Worm (Caenorhabditis elegans) whole organism, late embryonic: Measurements from ENCODE around the gene srh-245.

Experiments
- C08G9.2 ChIP-seq: sonication (generic microtip); optimal IDR thresholded peaks from 2 replicates; lab custom pipeline; 2016; ENCODE audit warnings: mild to moderate bottlenecking, missing genetic modification characterization, moderate library complexity, missing compliant biosample characterization
- C38D4.7 ChIP-seq: fragments of 200-800 bp; sonication (Bioruptor generic); optimal IDR thresholded peaks from 2 replicates; lab custom pipeline; 2018; ENCODE audit warnings: mild to moderate bottlenecking, missing genetic modification characterization, moderate library complexity, missing compliant biosample characterization
- F13H6.1 ChIP-seq: sonication (generic microtip); optimal IDR thresholded peaks from 2 replicates; lab custom pipeline; 2016; ENCODE audit warnings: missing genetic modification characterization, missing compliant biosample characterization
- K09A11.1 ChIP-seq: sonication (generic microtip); optimal IDR thresholded peaks from 2 replicates; lab custom pipeline; 2017; ENCODE audit warnings: antibody characterized with exemption, mild to moderate bottlenecking, missing genetic modification characterization, missing compliant biosample characterization; ENCODE audit not compliant: insufficient read depth
- T23F11.4 ChIP-seq: fragments of 200-800 bp; sonication (Bioruptor generic); optimal IDR thresholded peaks from 2 replicates; lab custom pipeline; 2018; ENCODE audit warnings: mild to moderate bottlenecking, missing genetic modification characterization, missing compliant biosample characterization
- ahr-1 ChIP-seq: sonication (generic microtip); optimal IDR thresholded peaks from 2 replicates; lab custom pipeline; 2016; ENCODE audit warnings: missing genetic modification characterization, missing compliant biosample characterization
- ceh-18 ChIP-seq: sonication (generic microtip); optimal IDR thresholded peaks from 2 replicates; lab custom pipeline; 2016; ENCODE audit warnings: missing genetic modification characterization, missing compliant biosample characterization
- ceh-19 ChIP-seq: fragments of 200-800 bp; sonication (Bioruptor generic); optimal IDR thresholded peaks from 2 replicates; lab custom pipeline; 2018; ENCODE audit warnings: mild to moderate bottlenecking, missing genetic modification characterization, missing compliant biosample characterization
- ceh-2 ChIP-seq: sonication (generic microtip); optimal IDR thresholded peaks from 2 replicates; lab custom pipeline; 2016; ENCODE audit warnings: missing genotype, missing genetic modification characterization, missing compliant biosample characterization
- ceh-22 ChIP-seq: sonication (generic microtip); optimal IDR thresholded peaks from 2 replicates; lab custom pipeline; 2017; ENCODE audit warnings: missing biosample characterization, missing genetic modification characterization
- ceh-24 ChIP-seq: sonication (generic microtip); optimal IDR thresholded peaks from 2 replicates; lab custom pipeline; 2016; ENCODE audit warnings: mild to moderate bottlenecking, missing genetic modification characterization, missing compliant biosample characterization
- ceh-31 ChIP-seq: sonication (generic microtip); optimal IDR thresholded peaks from 2 replicates; lab custom pipeline; 2016; ENCODE audit warnings: missing genetic modification characterization, missing compliant biosample characterization
- ceh-48 ChIP-seq: sonication (generic microtip); optimal IDR thresholded peaks from 2 replicates; lab custom pipeline; 2016; ENCODE audit warnings: missing genetic modification characterization, inconsistent platforms, missing compliant biosample characterization
- ceh-6 ChIP-seq: fragments of 200-800 bp; sonication (Bioruptor generic); optimal IDR thresholded peaks from 2 replicates; lab custom pipeline; 2018; ENCODE audit warnings: mild to moderate bottlenecking, missing genetic modification characterization, missing compliant biosample characterization
- ceh-9 ChIP-seq: sonication (generic microtip); optimal IDR thresholded peaks from 2 replicates; lab custom pipeline; 2016; ENCODE audit warnings: mild to moderate bottlenecking, missing genetic modification characterization, inconsistent platforms, missing compliant biosample characterization
- dve-1 ChIP-seq: sonication (generic microtip); optimal IDR thresholded peaks from 2 replicates; lab custom pipeline; 2017; ENCODE audit warnings: antibody characterized with exemption, mild to moderate bottlenecking, missing genetic modification characterization, missing compliant biosample characterization
- fax-1 ChIP-seq: sonication (generic microtip); optimal IDR thresholded peaks from 2 replicates; lab custom pipeline; 2016; ENCODE audit warnings: missing genotype, missing genetic modification characterization, missing compliant biosample characterization
- hlh-13 ChIP-seq: fragments of 200-800 bp; sonication (Bioruptor generic); optimal IDR thresholded peaks from 2 replicates; lab custom pipeline; 2018; ENCODE audit warnings: mild to moderate bottlenecking, missing genetic modification characterization, missing compliant biosample characterization
- hlh-15 ChIP-seq: sonication (generic microtip); optimal IDR thresholded peaks from 2 replicates; lab custom pipeline; 2016; ENCODE audit warnings: missing genetic modification characterization, missing compliant biosample characterization
- hlh-6 ChIP-seq: sonication (generic microtip); optimal IDR thresholded peaks from 2 replicates; lab custom pipeline; 2016; ENCODE audit warnings: missing genotype, missing genetic modification characterization, missing compliant biosample characterization
- lim-6 ChIP-seq: sonication (generic microtip); optimal IDR thresholded peaks from 2 replicates; lab custom pipeline; 2016; ENCODE audit warnings: missing genetic modification characterization, missing compliant biosample characterization
- lin-11 ChIP-seq: fragments of 200-800 bp; sonication (Bioruptor generic); optimal IDR thresholded peaks from 2 replicates; lab custom pipeline; 2018; ENCODE audit warnings: mild to moderate bottlenecking, missing genetic modification characterization, missing compliant biosample characterization
- madf-2 ChIP-seq: sonication (generic microtip); optimal IDR thresholded peaks from 2 replicates; lab custom pipeline; 2017; ENCODE audit warnings: missing genetic modification characterization, missing compliant biosample characterization
- mec-3 ChIP-seq: sonication (generic microtip); optimal IDR thresholded peaks from 2 replicates; lab custom pipeline; 2016; ENCODE audit warnings: borderline replicate concordance, missing genetic modification characterization, missing compliant biosample characterization
- npax-4 ChIP-seq: sonication (generic microtip); optimal IDR thresholded peaks from 2 replicates; lab custom pipeline; 2016; ENCODE audit warnings: missing genetic modification characterization, missing compliant biosample characterization
- odd-2 ChIP-seq: sonication (generic microtip); optimal IDR thresholded peaks from 2 replicates; lab custom pipeline; 2017; ENCODE audit warnings: antibody characterized with exemption, mild to moderate bottlenecking, missing genetic modification characterization, missing compliant biosample characterization
- pha-2 ChIP-seq: sonication (generic microtip); optimal IDR thresholded peaks from 2 replicates; lab custom pipeline; 2017; ENCODE audit warnings: mild to moderate bottlenecking, missing genetic modification characterization, missing compliant biosample characterization
- pqm-1 ChIP-seq: sonication (generic microtip); optimal IDR thresholded peaks from 2 replicates; lab custom pipeline; 2016; ENCODE audit warnings: missing genetic modification characterization, missing compliant biosample characterization
- rnt-1 ChIP-seq: sonication (generic microtip); optimal IDR thresholded peaks from 2 replicates; lab custom pipeline; 2016; ENCODE audit warnings: missing genetic modification characterization, missing compliant biosample characterization
- syd-9 ChIP-seq: sonication (generic microtip); optimal IDR thresholded peaks from 2 replicates; lab custom pipeline; 2016; ENCODE audit warnings: mild to moderate bottlenecking, missing genetic modification characterization, moderate library complexity, missing compliant biosample characterization
- tbx-7 ChIP-seq: sonication (generic microtip); optimal IDR thresholded peaks from 2 replicates; lab custom pipeline; 2016; ENCODE audit warnings: missing genotype, missing genetic modification characterization, missing compliant biosample characterization
- unc-42 ChIP-seq: sonication (generic microtip); optimal IDR thresholded peaks from 2 replicates; lab custom pipeline; 2016; ENCODE audit warnings: missing genotype, missing genetic modification characterization, missing compliant biosample characterization
- ztf-16 ChIP-seq: sonication (generic microtip); optimal IDR thresholded peaks from 2 replicates; lab custom pipeline; 2017; ENCODE audit warnings: missing genetic modification characterization, missing compliant biosample characterization

The srh-245 gene

DNA sequence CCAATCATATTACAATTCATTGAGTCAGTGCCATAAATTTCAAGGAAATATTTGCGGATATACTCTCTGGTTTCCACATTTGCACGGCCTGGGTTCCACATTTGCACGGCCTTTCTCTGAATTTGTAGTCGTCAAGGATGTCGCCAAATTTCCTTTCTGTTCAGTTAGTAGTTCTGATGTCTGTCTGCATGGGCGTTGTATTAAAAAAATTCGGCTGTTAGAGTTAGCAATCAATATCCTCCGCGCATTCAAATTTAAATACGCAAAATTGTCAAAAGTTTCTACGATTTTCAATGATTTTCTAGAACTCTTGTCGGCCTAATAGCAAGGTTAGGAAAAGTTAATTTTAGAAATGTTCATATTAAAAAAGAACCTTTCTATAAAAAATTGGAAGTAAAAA, 40.2 kb upstream of the srh-245 start, which contains the start of gene srj-52:
TSS of gene srj-52 (minus strand) at position 101 of the 400 bp plus-strand sequence.
- TF ChIP-seq tbx-7 (tag; lab: Kevin White, UChicago) = no peak
- TF ChIP-seq, all 69 proteins: peak for 0

DNA sequence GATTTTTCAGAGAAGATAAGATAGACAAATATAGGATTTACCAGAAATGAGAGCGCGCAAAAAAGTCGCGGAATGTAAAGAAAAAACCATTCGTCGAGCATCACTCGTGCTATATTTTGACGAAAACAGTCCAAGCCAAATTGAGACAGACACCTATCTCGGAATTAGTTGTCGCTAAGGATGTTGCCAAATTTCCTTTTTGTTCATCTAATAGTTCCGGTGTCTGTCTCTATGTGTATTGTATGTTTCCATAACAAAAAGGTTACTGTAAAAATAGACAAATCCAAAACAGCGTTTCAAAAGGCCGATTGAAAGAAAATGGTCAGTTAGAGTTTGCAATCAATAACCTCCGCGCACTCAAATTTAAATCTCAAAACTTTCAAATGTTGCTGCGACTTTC, 38.9 kb upstream of the srh-245 start, which contains the start of gene srj-53:
TSS of gene srj-53 (minus strand) at position 101 of the 400 bp plus-strand sequence.
- TF ChIP-seq unc-42 (tag; lab: Kevin White, UChicago) (no peak), rnt-1 (no peak), ahr-1 (tag; lab: Kevin White, UChicago) (no peak), ceh-18 (no peak), ceh-48 (tag; lab: Kevin White, UChicago) (no peak), ceh-2 (tag; lab: Kevin White, UChicago) (no peak), K09A11.1 (tag; lab: Kevin White, UChicago) (no peak), ceh-24 (no peak), C08G9.2 (no peak), ceh-19 (no peak), ceh-22 (tag; lab: Kevin White, UChicago) (no peak), lin-11 (no peak), T23F11.4 (GFP tag; lab: Kevin White, UChicago) (no peak), hlh-13 (GFP tag; lab: Kevin White, UChicago) (no peak), ceh-6 (no peak), pqm-1 (no peak), ztf-16 (tag; lab: Kevin White, UChicago) (no peak), dve-1 (tag; lab: Kevin White, UChicago) (no peak), C38D4.7 (GFP tag; lab: Kevin White, UChicago) (no peak), lim-6 (tag; lab: Kevin White, UChicago) (no peak)
- TF ChIP-seq, all 69 proteins: peak for 0

DNA sequence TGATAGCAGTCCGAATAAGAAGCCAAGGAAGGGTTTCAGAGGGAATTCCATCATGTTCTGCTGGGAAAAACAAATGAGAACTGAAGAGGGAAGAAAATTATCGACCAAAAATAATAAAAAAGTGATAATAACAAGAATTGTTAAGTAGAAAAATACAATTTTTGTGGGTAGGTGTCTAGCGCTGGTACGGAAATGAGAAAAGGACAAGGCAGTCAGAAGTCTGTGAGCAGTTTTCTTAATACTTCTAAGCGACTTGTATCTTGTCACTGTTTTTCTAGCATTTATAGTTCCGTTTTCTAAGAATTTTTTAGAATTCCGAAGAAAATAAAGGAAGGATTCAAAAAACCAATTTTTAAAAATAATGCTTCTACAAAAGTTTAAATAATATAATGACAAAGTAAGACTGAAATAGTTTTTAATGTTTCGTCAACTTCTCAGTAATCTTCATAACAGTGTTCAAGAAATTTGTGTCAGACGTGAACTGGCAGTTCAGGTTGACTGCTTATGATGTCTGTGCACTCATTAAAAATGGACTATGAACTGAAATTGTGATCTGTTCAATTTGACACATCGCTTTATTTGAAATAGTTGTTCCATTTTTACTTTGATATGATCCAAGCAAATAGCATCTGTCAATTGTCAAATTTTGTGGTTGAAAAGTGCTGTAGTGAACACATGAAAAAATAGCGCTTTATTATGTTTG, 37.1 kb upstream of the srh-245 start, which contains the start of gene srx-4:
TSS of gene srx-4 (minus strand) at position 51 of the 703 bp plus-strand sequence.
- TF ChIP-seq pha-2 (tag; lab: Kevin White, UChicago) = no peak

DNA sequence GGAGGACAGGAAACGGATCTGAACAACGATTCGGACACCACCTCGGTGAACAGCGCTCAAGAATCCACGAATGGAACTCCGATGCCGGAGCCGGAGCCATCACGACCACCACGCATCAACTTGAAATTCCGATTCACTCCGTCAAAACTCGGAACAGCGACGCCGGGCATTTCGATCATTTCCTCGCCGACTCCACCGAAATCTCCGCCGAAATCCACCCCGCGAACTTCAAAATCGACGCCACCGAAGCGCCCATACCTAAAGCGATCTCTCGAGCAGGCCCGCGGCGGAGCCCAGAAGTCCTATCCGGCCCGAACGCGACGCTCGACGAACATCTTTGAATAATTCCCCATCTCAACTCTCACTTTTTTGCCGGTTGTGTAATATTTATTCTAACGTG, 33.8 kb upstream of the srh-245 start:
- TF ChIP-seq T23F11.4 (GFP tag; lab: Kevin White, UChicago) (no peak), pqm-1 (no peak), hlh-15 (tag; lab: Kevin White, UChicago) (no peak), ceh-48 (tag; lab: Kevin White, UChicago) (no peak), fax-1 (tag; lab: Kevin White, UChicago) (no peak), hlh-6 (tag; lab: Kevin White, UChicago) (no peak), syd-9 (tag; lab: Kevin White, UChicago) (no peak), npax-4 (tag; lab: Kevin White, UChicago) (no peak), pha-2 (tag; lab: Kevin White, UChicago) (no peak), ceh-6 (no peak), mec-3 (tag; lab: Kevin White, UChicago) (no peak), F13H6.1 (tag; lab: Kevin White, UChicago) (no peak), madf-2 (tag; lab: Kevin White, UChicago) (no peak)

DNA sequence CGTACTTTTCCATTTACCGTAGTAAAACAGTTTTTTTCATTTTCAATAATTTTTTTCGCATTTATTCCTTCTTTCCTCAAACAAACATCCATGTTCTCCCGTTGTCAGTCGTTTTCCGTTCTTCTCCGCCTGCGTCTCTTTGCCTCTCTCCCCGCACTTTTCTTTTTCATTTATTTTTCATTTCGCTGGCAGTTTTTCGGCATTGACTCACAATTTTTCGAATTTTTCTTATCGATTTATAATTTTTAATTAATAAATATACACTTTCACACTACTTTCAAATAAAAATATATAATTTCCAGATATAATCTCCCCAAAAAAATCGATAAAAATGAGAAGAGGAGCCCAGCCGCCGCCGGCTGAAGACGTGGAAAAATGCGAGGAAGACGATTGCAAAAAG, 31.7 kb upstream of the srh-245 start, which contains the start of gene H25P19.1:
TSS of gene H25P19.1 (plus strand) at position 301 of the 400 bp plus-strand sequence.
- TF ChIP-seq odd-2 (no peak), hlh-15 (tag; lab: Kevin White, UChicago) (no peak), ceh-31 (tag; lab: Kevin White, UChicago) (no peak), ceh-48 (tag; lab: Kevin White, UChicago) (peak; percentile 32), ztf-16 (tag; lab: Kevin White, UChicago) (no peak), lim-6 (tag; lab: Kevin White, UChicago) (no peak), ceh-9 (tag; lab: Kevin White, UChicago) (no peak)
